Worm (Caenorhabditis elegans) whole organism, L3 larva: ENCODE data around the gene K07F5.6.

Experiments
- aly-2 ChIP-seq: fragments of 150-350 bp; optimal IDR thresholded peaks from 2 replicates; lab custom pipeline; 2014; ENCODE audit warnings: missing biosample characterization, missing genetic modification characterization
- elt-2 ChIP-seq: sonication (generic microtip); optimal IDR thresholded peaks from 2 replicates; lab custom pipeline; 2016; ENCODE audit warnings: missing genetic modification reagents, mild to moderate bottlenecking, missing genetic modification characterization, missing compliant biosample characterization
- jun-1 ChIP-seq: fragments of 150-350 bp; optimal IDR thresholded peaks from 2 replicates; lab custom pipeline; 2014; ENCODE audit warnings: missing biosample characterization, missing genetic modification reagents, missing genetic modification characterization
- nhr-77 ChIP-seq: fragments of 150-350 bp; optimal IDR thresholded peaks from 2 replicates; lab custom pipeline; 2014; ENCODE audit warnings: missing biosample characterization, missing genetic modification characterization
- pqm-1 ChIP-seq: fragments of 150-350 bp; optimal IDR thresholded peaks from 2 replicates; lab custom pipeline; 2017; ENCODE audit warnings: missing biosample characterization, missing genetic modification characterization, inconsistent platforms
- snpc-4 ChIP-seq: fragments of 150-350 bp; optimal IDR thresholded peaks from 2 replicates; lab custom pipeline; 2014; ENCODE audit warnings: missing biosample characterization, missing genetic modification characterization
- ztf-11 ChIP-seq: fragments of 150-350 bp; optimal IDR thresholded peaks from 2 replicates; lab custom pipeline; 2014; ENCODE audit warnings: missing biosample characterization, missing genetic modification characterization

ce11 chrIV:9795250-9795649 is 51.2 kb downstream of the K07F5.6 start:
- TF ChIP-seq pqm-1 (tag; lab: Kevin White, UChicago): no peak
- no peak for TF ChIP-seq ztf-11
- no peak for TF ChIP-seq jun-1 (tag; lab: Kevin White, UChicago)
- no peak for TF ChIP-seq nhr-77 (tag; lab: Kevin White, UChicago)
- TF ChIP-seq aly-2 (tag; lab: Kevin White, UChicago): no peak
- TF ChIP-seq elt-2 (tag; lab: Kevin White, UChicago): no peak
- no peak for TF ChIP-seq snpc-4 (tag; lab: Kevin White, UChicago)
